Worm (Caenorhabditis elegans) whole organism, L4/young adult: ENCODE data around the gene gur-5.

ENCODE experiments used
- W03F9.2 ChIP-seq: fragments of 150-350 bp; optimal IDR thresholded peaks from 2 replicates; lab custom pipeline; 2014; ENCODE audit warnings: missing biosample characterization, missing genetic modification characterization
- dao-5 ChIP-seq: sonication (generic microtip); optimal IDR thresholded peaks from 2 replicates; lab custom pipeline; 2016; ENCODE audit warnings: missing genotype, missing genetic modification characterization, moderate library complexity, missing compliant biosample characterization
- him-1 ChIP-seq: sonication (generic microtip); optimal IDR thresholded peaks from 2 replicates; lab custom pipeline; 2016; ENCODE audit warnings: missing genotype, missing genetic modification reagents, missing genetic modification characterization, missing compliant biosample characterization

Gene gur-5

ce11 chrII:5320205-5320951 lies 35.2 kb downstream of the gur-5 start:
- TF ChIP-seq dao-5 (tag; lab: Kevin White, UChicago) (no peak), him-1 (no peak), W03F9.2 (tag; lab: Kevin White, UChicago) (no peak)

- TF ChIP-seq him-1 (no peak), W03F9.2 (tag; lab: Kevin White, UChicago) (peak; percentile 8), dao-5 (tag; lab: Kevin White, UChicago) (no peak)
These were observed 36.7 kb downstream of the gur-5 start for ce11 chrII:5321718-5322286.

ce11 chrII:5322732-5323326 lies 37.7 kb downstream of the gur-5 start, which contains the start of gene vhp-1:
Gene vhp-1 (plus strand): TSS chrII:5323276.
- TF ChIP-seq him-1: no peak
- no peak for TF ChIP-seq W03F9.2 (tag; lab: Kevin White, UChicago)
- no peak for TF ChIP-seq dao-5 (tag; lab: Kevin White, UChicago)

- no peak for TF ChIP-seq W03F9.2 (tag; lab: Kevin White, UChicago)
- TF ChIP-seq dao-5 (tag; lab: Kevin White, UChicago): no peak
These were observed 38.6 kb downstream of the gur-5 start for ce11 chrII:5323773-5324172.

ce11 chrII:5324653-5325052 lies 39.5 kb downstream of the gur-5 start:
- TF ChIP-seq him-1 (no peak), W03F9.2 (tag; lab: Kevin White, UChicago) (no peak), dao-5 (tag; lab: Kevin White, UChicago) (no peak)

ce11 chrII:5326024-5326627 lies 41.0 kb downstream of the gur-5 start:
- TF ChIP-seq him-1 (peak; percentile 74), dao-5 (tag; lab: Kevin White, UChicago) (no peak)

ce11 chrII:5326891-5327290 lies 41.8 kb downstream of the gur-5 start:
- TF ChIP-seq W03F9.2 (tag; lab: Kevin White, UChicago) (no peak), him-1 (no peak), dao-5 (tag; lab: Kevin White, UChicago) (no peak)

ce11 chrII:5328912-5329311 lies 43.8 kb downstream of the gur-5 start:
- no peak for TF ChIP-seq dao-5 (tag; lab: Kevin White, UChicago)
- TF ChIP-seq him-1: no peak
- TF ChIP-seq W03F9.2 (tag; lab: Kevin White, UChicago): no peak

- TF ChIP-seq W03F9.2 (tag; lab: Kevin White, UChicago) (peak; percentile 25), dao-5 (tag; lab: Kevin White, UChicago) (no peak)
These were observed 45.1 kb downstream of the gur-5 start for ce11 chrII:5330206-5330686.

- TF ChIP-seq dao-5 (tag; lab: Kevin White, UChicago) (no peak), him-1 (no peak), W03F9.2 (tag; lab: Kevin White, UChicago) (no peak)
These were observed 46.7 kb downstream of the gur-5 start for ce11 chrII:5331677-5332303.

ce11 chrII:5332345-5333124 lies 47.4 kb downstream of the gur-5 start:
- no peak for TF ChIP-seq him-1
- no peak for TF ChIP-seq W03F9.2 (tag; lab: Kevin White, UChicago)
- TF ChIP-seq dao-5 (tag; lab: Kevin White, UChicago): no peak

- TF ChIP-seq him-1 (no peak), W03F9.2 (tag; lab: Kevin White, UChicago) (no peak), dao-5 (tag; lab: Kevin White, UChicago) (no peak)
These were observed 48.7 kb downstream of the gur-5 start for ce11 chrII:5333729-5334255.
